Worm (Caenorhabditis elegans) whole organism, midembryonic: ENCODE data around the gene tag-123.

Source experiments
- T22C8.4 ChIP-seq: fragments of 200-800 bp; sonication (Bioruptor generic); IDR thresholded peaks from 2 replicates; pipeline ENCODE4 v1.3.6; 2022; ENCODE audit warnings: missing genetic modification characterization, missing compliant biosample characterization
- cog-1 ChIP-seq: sonication (generic microtip); optimal IDR thresholded peaks from 2 replicates; lab custom pipeline; 2016; ENCODE audit warnings: missing genetic modification characterization, missing compliant biosample characterization
- flt-1 ChIP-seq: fragments of 200-800 bp; sonication (Bioruptor generic); IDR thresholded peaks from 2 replicates; pipeline ENCODE4 v1.3.6; 2022; ENCODE audit warnings: missing genetic modification characterization, missing compliant biosample characterization
- klf-2 ChIP-seq: fragments of 200-800 bp; sonication (Bioruptor generic); conservative IDR thresholded peaks from 2 replicates; pipeline ENCODE4 v1.3.6; 2022; ENCODE audit warnings: missing genetic modification reagents, missing genetic modification characterization, missing compliant biosample characterization
- med-1 ChIP-seq: sonication (generic microtip); optimal IDR thresholded peaks from 2 replicates; lab custom pipeline; 2017; ENCODE audit warnings: missing genetic modification characterization, mild to moderate bottlenecking, missing compliant biosample characterization, antibody characterized with exemption, missing genetic modification reagents; ENCODE audit not compliant: insufficient read depth
- ref-1 ChIP-seq: fragments of 200-800 bp; sonication (Bioruptor generic); conservative IDR thresholded peaks from 2 replicates; pipeline ENCODE4 v1.3.6; 2022; ENCODE audit warnings: missing genetic modification reagents, missing genetic modification characterization, missing compliant biosample characterization
- tab-1 ChIP-seq: fragments of 200-800 bp; sonication (Bioruptor generic); IDR thresholded peaks from 2 replicates; pipeline ENCODE4 v1.3.6; 2022; ENCODE audit warnings: missing genetic modification characterization, missing compliant biosample characterization
- ztf-23 ChIP-seq: fragments of 200-800 bp; sonication (Bioruptor generic); IDR thresholded peaks from 2 replicates; pipeline ENCODE4 v1.3.6; 2022; ENCODE audit warnings: missing genetic modification reagents, missing genetic modification characterization, missing compliant biosample characterization
- ztf-29 ChIP-seq: fragments of 200-800 bp; sonication (Bioruptor generic); IDR thresholded peaks from 2 replicates; pipeline ENCODE4 v1.3.6; 2022; ENCODE audit warnings: missing genetic modification reagents, missing genetic modification characterization, missing compliant biosample characterization

tag-123 gene

DNA sequence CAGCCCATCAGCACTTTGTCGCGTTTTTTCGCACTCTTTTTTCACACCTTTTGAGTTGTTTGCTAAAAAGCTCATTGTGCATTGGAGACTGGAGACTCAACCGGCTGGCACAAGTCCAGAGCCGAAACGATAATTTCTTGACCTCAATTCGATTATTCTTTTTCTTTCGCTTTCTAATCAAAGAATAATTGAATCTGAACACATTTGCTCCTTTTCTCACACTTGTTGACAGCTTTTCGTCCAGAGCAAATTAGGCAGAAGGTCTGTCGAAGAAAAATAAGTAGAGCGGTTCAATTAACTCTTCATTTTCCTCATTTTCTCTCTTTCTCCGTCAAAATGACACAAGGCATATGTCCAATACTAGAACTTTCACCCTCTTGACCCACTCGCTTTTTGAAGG is 23.1 kb upstream of the tag-123 start:
- TF ChIP-seq T22C8.4 (GFP tag; lab: Robert Waterston, UW) (no peak), ztf-23 (GFP tag; lab: Robert Waterston, UW) (no peak), klf-2 (GFP tag; lab: Robert Waterston, UW) (no peak), ref-1 (GFP tag; lab: Robert Waterston, UW) (no peak)

ce11 chrX:8440001-8440735 is 18.3 kb upstream of the tag-123 start:
- no peak for TF ChIP-seq T22C8.4 (GFP tag; lab: Robert Waterston, UW)
- TF ChIP-seq flt-1 (GFP tag; lab: Robert Waterston, UW), result no peak
- TF ChIP-seq ztf-29 (GFP tag; lab: Robert Waterston, UW), result no peak
- no peak for TF ChIP-seq cog-1 (tag; lab: Kevin White, UChicago)
- TF ChIP-seq ztf-23 (GFP tag; lab: Robert Waterston, UW), result no peak

DNA sequence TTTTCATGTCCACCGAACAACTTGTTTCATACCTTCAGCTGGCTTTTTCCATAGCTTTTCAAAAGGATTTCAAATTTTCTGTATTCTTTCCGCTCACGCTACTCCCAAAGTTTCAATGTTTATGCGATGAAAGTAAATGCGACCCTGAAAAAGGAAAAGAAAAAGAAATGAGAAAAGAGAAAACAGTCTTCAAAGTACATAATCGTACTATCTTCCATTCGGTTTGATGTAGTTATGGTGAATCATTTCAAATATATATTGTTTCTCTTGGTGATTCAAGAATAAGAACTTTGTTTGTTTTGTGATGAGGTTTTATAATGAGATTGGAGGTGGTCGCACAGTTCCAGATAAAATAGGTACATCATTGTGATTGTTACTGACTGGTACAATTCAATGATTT is 16.9 kb upstream of the tag-123 start:
- TF ChIP-seq ztf-23 (GFP tag; lab: Robert Waterston, UW) (no peak), cog-1 (tag; lab: Kevin White, UChicago) (no peak), T22C8.4 (GFP tag; lab: Robert Waterston, UW) (no peak), flt-1 (GFP tag; lab: Robert Waterston, UW) (no peak), med-1 (GFP tag; lab: Kevin White, UChicago) (no peak), tab-1 (no peak), ref-1 (GFP tag; lab: Robert Waterston, UW) (no peak), klf-2 (GFP tag; lab: Robert Waterston, UW) (no peak)

DNA sequence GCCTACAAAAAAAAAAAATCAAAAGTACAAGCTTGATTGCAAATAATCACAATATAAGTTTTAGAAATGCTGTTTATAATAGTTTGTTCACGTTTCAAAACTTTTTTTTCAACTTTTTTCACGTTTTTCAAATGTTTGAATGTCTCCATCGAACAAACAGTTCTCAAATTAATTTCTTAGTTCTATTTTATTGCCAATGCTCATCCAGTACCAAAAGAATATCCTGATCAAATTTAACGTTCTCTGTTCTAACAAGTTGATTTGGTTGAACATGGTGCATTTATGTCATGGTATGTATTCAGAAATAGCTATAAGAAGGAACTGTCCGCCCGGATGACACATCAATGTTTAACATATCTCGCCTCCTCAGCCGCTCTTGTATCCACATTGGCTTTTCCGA is 10.5 kb upstream of the tag-123 start, which contains the start of gene kin-9:
Gene kin-9 (plus strand): TSS at position 301 of the 400 bp plus-strand sequence.
- TF ChIP-seq ztf-23 (GFP tag; lab: Robert Waterston, UW) (no peak), tab-1 (no peak), ztf-29 (GFP tag; lab: Robert Waterston, UW) (no peak), ref-1 (GFP tag; lab: Robert Waterston, UW) (no peak), med-1 (GFP tag; lab: Kevin White, UChicago) (no peak), T22C8.4 (GFP tag; lab: Robert Waterston, UW) (no peak), cog-1 (tag; lab: Kevin White, UChicago) (no peak), klf-2 (GFP tag; lab: Robert Waterston, UW) (no peak), flt-1 (GFP tag; lab: Robert Waterston, UW) (no peak)

DNA sequence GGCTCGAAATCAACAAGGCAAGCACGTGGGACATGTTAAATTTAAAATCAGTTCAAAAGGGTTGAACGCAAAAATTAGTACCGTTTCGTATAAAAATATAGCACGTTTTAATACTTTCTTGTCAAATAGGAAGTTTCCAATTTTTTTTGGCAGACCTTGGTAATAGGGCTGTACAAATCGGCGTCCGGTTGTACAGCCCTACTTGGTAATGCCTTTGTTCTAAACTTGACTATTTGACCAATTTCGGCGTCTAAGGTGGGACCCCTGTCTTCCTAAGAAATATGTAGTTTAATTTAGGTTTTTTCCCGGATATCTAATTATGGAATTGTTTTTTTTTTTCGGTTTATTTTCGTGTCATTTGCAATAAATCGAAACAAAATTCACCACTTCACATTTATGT is 7.6 kb upstream of the tag-123 start:
- TF ChIP-seq med-1 (GFP tag; lab: Kevin White, UChicago) (no peak), ztf-23 (GFP tag; lab: Robert Waterston, UW) (no peak)

ce11 chrX:8428319-8428888 is 6.5 kb upstream of the tag-123 start, which contains the start of gene F08F1.3:
F08F1.3 (plus strand) TSS chrX:8428838.
- TF ChIP-seq tab-1, result no peak

- TF ChIP-seq ztf-23 (GFP tag; lab: Robert Waterston, UW) (no peak), klf-2 (GFP tag; lab: Robert Waterston, UW) (no peak), med-1 (GFP tag; lab: Kevin White, UChicago) (no peak), T22C8.4 (GFP tag; lab: Robert Waterston, UW) (no peak), ztf-29 (GFP tag; lab: Robert Waterston, UW) (no peak), tab-1 (no peak), ref-1 (GFP tag; lab: Robert Waterston, UW) (no peak), flt-1 (GFP tag; lab: Robert Waterston, UW) (no peak), cog-1 (tag; lab: Kevin White, UChicago) (no peak)
These were observed 4.4 kb upstream of the tag-123 start for ce11 chrX:8426160-8426712.

- TF ChIP-seq ztf-23 (GFP tag; lab: Robert Waterston, UW) (no peak), tab-1 (no peak), ztf-29 (GFP tag; lab: Robert Waterston, UW) (no peak), cog-1 (tag; lab: Kevin White, UChicago) (no peak), med-1 (GFP tag; lab: Kevin White, UChicago) (no peak), ref-1 (GFP tag; lab: Robert Waterston, UW) (no peak), T22C8.4 (GFP tag; lab: Robert Waterston, UW) (no peak), flt-1 (GFP tag; lab: Robert Waterston, UW) (no peak), klf-2 (GFP tag; lab: Robert Waterston, UW) (no peak)
These were observed 2.4 kb upstream of the tag-123 start for ce11 chrX:8424286-8424685.

DNA sequence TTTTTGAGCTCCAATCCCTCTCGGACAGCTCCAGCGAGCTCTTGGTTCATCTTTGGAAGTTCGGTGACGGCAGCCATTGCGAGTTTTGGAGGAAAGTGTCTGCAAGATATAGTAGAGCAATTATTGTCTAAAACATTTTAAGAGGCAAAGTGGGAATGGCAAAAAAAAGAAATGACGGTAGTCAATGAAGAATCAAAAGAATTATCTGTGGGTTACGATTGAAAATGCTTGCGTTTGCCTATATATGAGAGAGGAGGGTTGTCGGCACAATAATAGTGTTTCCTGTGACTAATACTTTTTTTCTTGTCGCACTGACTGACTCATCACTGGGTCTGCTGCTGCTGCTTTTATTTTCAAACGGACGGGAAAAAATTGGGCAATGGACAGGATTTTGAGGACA is 1.8 kb upstream of the tag-123 start, which contains the start of gene tth-1:
Gene tth-1 (minus strand): TSS at position 101 of the 400 bp plus-strand sequence.
- no peak for TF ChIP-seq klf-2 (GFP tag; lab: Robert Waterston, UW)
- no peak for TF ChIP-seq cog-1 (tag; lab: Kevin White, UChicago)
- no peak for TF ChIP-seq ztf-23 (GFP tag; lab: Robert Waterston, UW)
- no peak for TF ChIP-seq ref-1 (GFP tag; lab: Robert Waterston, UW)
- no peak for TF ChIP-seq tab-1
- TF ChIP-seq ztf-29 (GFP tag; lab: Robert Waterston, UW), result no peak
- no peak for TF ChIP-seq med-1 (GFP tag; lab: Kevin White, UChicago)
- no peak for TF ChIP-seq flt-1 (GFP tag; lab: Robert Waterston, UW)
- TF ChIP-seq T22C8.4 (GFP tag; lab: Robert Waterston, UW), result no peak
